Fruit fly (Drosophila melanogaster) whole organism, embryonic: Measurements from ENCODE around the gene Gem2.

Experiments
- ATbp ChIP-seq: fragments of 200-800 bp; sonication (Bioruptor generic); optimal IDR thresholded peaks from 2 replicates; lab custom pipeline; 2017; ENCODE audit warnings: missing biosample characterization, mild to moderate bottlenecking, missing genetic modification characterization, missing genetic modification reagents
- Awh ChIP-seq: fragments of 200-800 bp; sonication (Bioruptor generic); IDR thresholded peaks from 2 replicates; pipeline ENCODE4, ENCODE4 v1.3.6; 2022; ENCODE audit warnings: missing biosample characterization, missing genetic modification characterization
- B-H1 ChIP-seq: fragments of 200-800 bp; sonication (Bioruptor generic); IDR thresholded peaks from 3 replicates; pipeline ENCODE4 v1.3.6; 2022; ENCODE audit warnings: missing biosample characterization, missing genetic modification characterization
- Bgb ChIP-seq: fragments of 200-800 bp; sonication (Bioruptor generic); IDR thresholded peaks from 2 replicates; pipeline ENCODE4 v1.3.6; 2022; ENCODE audit warnings: missing biosample characterization, missing genetic modification characterization; ENCODE audit not compliant: partially characterized antibody
- CG1024 ChIP-seq: fragments of 200-800 bp; sonication (Bioruptor generic); IDR thresholded peaks from 2 replicates; pipeline ENCODE4 v1.3.6; 2022; ENCODE audit warnings: missing biosample characterization, missing genetic modification characterization
- CG10959 ChIP-seq: fragments of 200-800 bp; sonication (Bioruptor generic); IDR thresholded peaks from 2 replicates; pipeline ENCODE4 v1.3.6; 2022; ENCODE audit warnings: missing biosample characterization, missing genetic modification characterization
- CG11398 ChIP-seq: fragments of 200-800 bp; sonication (Bioruptor generic); optimal IDR thresholded peaks from 2 replicates; lab custom pipeline; 2016; ENCODE audit warnings: missing biosample characterization, missing genetic modification characterization
- CG11456 ChIP-seq: fragments of 200-800 bp; sonication (Bioruptor generic); IDR thresholded peaks from 3 replicates; pipeline ENCODE4 v1.3.6; 2022; ENCODE audit warnings: missing biosample characterization, missing genetic modification characterization
- CG11504 ChIP-seq: fragments of 200-800 bp; sonication (Bioruptor generic); optimal IDR thresholded peaks from 3 replicates; lab custom pipeline; 2019; ENCODE audit warnings: missing biosample characterization, mild to moderate bottlenecking, missing genetic modification characterization, moderate library complexity
- CG12391 ChIP-seq: fragments of 200-800 bp; sonication (Bioruptor generic); optimal IDR thresholded peaks from 3 replicates; lab custom pipeline; 2018; ENCODE audit warnings: missing biosample characterization, mild to moderate bottlenecking, missing genetic modification characterization, moderate library complexity
- CG12942 ChIP-seq: fragments of 200-800 bp; sonication (Bioruptor generic); optimal IDR thresholded peaks from 3 replicates; lab custom pipeline; 2016; ENCODE audit warnings: missing biosample characterization, missing genetic modification characterization
- CG14710 ChIP-seq: fragments of 200-800 bp; sonication (Bioruptor generic); optimal IDR thresholded peaks from 3 replicates; lab custom pipeline; 2019; ENCODE audit warnings: missing biosample characterization, mild to moderate bottlenecking, missing genetic modification characterization, moderate library complexity
- CG14860 ChIP-seq: fragments of 200-800 bp; sonication (Bioruptor generic); IDR thresholded peaks from 3 replicates; pipeline ENCODE4 v1.3.6; 2022; ENCODE audit warnings: missing biosample characterization, missing genetic modification characterization; ENCODE audit not compliant: partially characterized antibody
- CG2199 ChIP-seq: fragments of 200-800 bp; sonication (Bioruptor generic); IDR thresholded peaks from 3 replicates; pipeline ENCODE4 v1.3.6; 2022; ENCODE audit warnings: missing biosample characterization, missing genetic modification characterization
- CG32532 ChIP-seq: fragments of 200-800 bp; sonication (Bioruptor generic); IDR thresholded peaks from 2 replicates; pipeline ENCODE4 v1.3.6; 2022; ENCODE audit warnings: missing biosample characterization, missing genetic modification characterization
- CG34376 ChIP-seq: fragments of 200-800 bp; sonication (Bioruptor generic); optimal IDR thresholded peaks from 2 replicates; lab custom pipeline; 2018; ENCODE audit warnings: missing biosample characterization, mild to moderate bottlenecking, missing genetic modification characterization
- CG4282 ChIP-seq: fragments of 200-800 bp; sonication (Bioruptor generic); optimal IDR thresholded peaks from 2 replicates; lab custom pipeline; 2016; ENCODE audit warnings: missing biosample characterization, missing genetic modification characterization
- CG4404 ChIP-seq: fragments of 200-800 bp; sonication (Bioruptor generic); IDR thresholded peaks from 2 replicates; pipeline ENCODE4 v1.3.6; 2022; ENCODE audit warnings: missing biosample characterization, missing genetic modification characterization
- CG6683 ChIP-seq: fragments of 200-800 bp; sonication (Bioruptor generic); optimal IDR thresholded peaks from 2 replicates; lab custom pipeline; 2017; ENCODE audit warnings: missing biosample characterization, mild to moderate bottlenecking, missing genetic modification characterization, missing genetic modification reagents
- CG6765 ChIP-seq: fragments of 200-800 bp; sonication (Bioruptor generic); optimal IDR thresholded peaks from 3 replicates; lab custom pipeline; 2017; ENCODE audit warnings: missing biosample characterization, mild to moderate bottlenecking, missing genetic modification characterization
- CG8290 ChIP-seq, 3 experiments: fragments of 200-800 bp; sonication (Bioruptor generic); optimal IDR thresholded peaks; 2 replicates each; lab custom pipeline; 2016 to 2019; ENCODE audit warnings: missing biosample characterization in 3 of 3, missing genetic modification characterization in 3 of 3, mild to moderate bottlenecking in 2 of 3, moderate library complexity in 1 of 3
- CG8924 ChIP-seq: fragments of 200-800 bp; optimal IDR thresholded peaks from 3 replicates; lab custom pipeline; 2019; ENCODE audit warnings: missing biosample characterization, mild to moderate bottlenecking, missing genetic modification characterization, moderate library complexity
- Dfd ChIP-seq, 2 experiments: fragments of >200 bp; optimal IDR thresholded peaks; 2 replicates each; lab custom pipeline; 2017; ENCODE audit warnings: missing biosample characterization in 2 of 2, missing genetic modification characterization in 2 of 2
- E2f1 ChIP-seq: fragments of 200-800 bp; sonication (Bioruptor generic); IDR thresholded peaks from 2 replicates; pipeline ENCODE4 v1.3.6; 2022; ENCODE audit warnings: missing biosample characterization, missing genetic modification characterization
- E2f2 ChIP-seq: fragments of 200-800 bp; sonication (Bioruptor generic); IDR thresholded peaks from 2 replicates; pipeline ENCODE4 v1.3.6; 2022; ENCODE audit warnings: missing biosample characterization, missing genetic modification characterization
- Gsc ChIP-seq: fragments of 200-800 bp; sonication (Bioruptor generic); IDR thresholded peaks from 2 replicates; pipeline ENCODE4 v1.3.6; 2022; ENCODE audit warnings: missing biosample characterization, missing genetic modification characterization
- Gug ChIP-seq: fragments of 200-800 bp; sonication (Bioruptor generic); IDR thresholded peaks from 4 replicates; pipeline ENCODE4 v1.3.6; 2022; ENCODE audit warnings: missing biosample characterization, missing genetic modification characterization
- HLH3B ChIP-seq: fragments of 200-800 bp; sonication (Bioruptor generic); IDR thresholded peaks from 2 replicates; pipeline ENCODE4 v1.3.6; 2022; ENCODE audit warnings: missing biosample characterization, missing genetic modification characterization
- Hey ChIP-seq: fragments of 200-800 bp; sonication (Bioruptor generic); optimal IDR thresholded peaks from 3 replicates; lab custom pipeline; 2018; ENCODE audit warnings: missing biosample characterization, mild to moderate bottlenecking, missing genetic modification characterization
- HmgZ ChIP-seq: fragments of 200-800 bp; sonication (Bioruptor generic); optimal IDR thresholded peaks from 2 replicates; lab custom pipeline; 2018; ENCODE audit warnings: missing biosample characterization, mild to moderate bottlenecking, missing genetic modification characterization
- PHDP ChIP-seq: fragments of 200-800 bp; sonication (Bioruptor generic); optimal IDR thresholded peaks from 3 replicates; lab custom pipeline; 2018; ENCODE audit warnings: missing biosample characterization, mild to moderate bottlenecking, missing genetic modification characterization, moderate library complexity
- Xrp1 ChIP-seq: fragments of 200-800 bp; sonication (Bioruptor generic); IDR thresholded peaks from 2 replicates; pipeline ENCODE4 v1.3.6; 2022; ENCODE audit warnings: missing biosample characterization, missing genetic modification characterization
- abd-A ChIP-seq: fragments of 200-800 bp; sonication (Bioruptor generic); optimal IDR thresholded peaks from 3 replicates; lab custom pipeline; 2019; ENCODE audit warnings: missing biosample characterization, mild to moderate bottlenecking, missing genetic modification characterization, moderate library complexity
- bab2 ChIP-seq: fragments of 200-800 bp; sonication (Bioruptor generic); optimal IDR thresholded peaks from 2 replicates; lab custom pipeline; 2016; ENCODE audit warnings: missing biosample characterization, missing genetic modification characterization
- dati ChIP-seq: fragments of 200-800 bp; sonication (Bioruptor generic); IDR thresholded peaks from 2 replicates; pipeline ENCODE4 v1.3.6; 2022; ENCODE audit warnings: missing biosample characterization, missing genetic modification characterization
- dpn ChIP-seq, 2 experiments: fragments of 200-800 bp; sonication (Bioruptor generic); optimal IDR thresholded peaks; 3 replicates each; lab custom pipeline; 2016; ENCODE audit warnings: missing biosample characterization in 2 of 2, missing genetic modification characterization in 2 of 2
- fu2 ChIP-seq: fragments of 200-800 bp; sonication (Bioruptor generic); optimal IDR thresholded peaks from 2 replicates; lab custom pipeline; 2016; ENCODE audit warnings: missing biosample characterization, missing genetic modification characterization
- gcm2 ChIP-seq: fragments of 200-800 bp; sonication (Bioruptor generic); optimal IDR thresholded peaks from 2 replicates; lab custom pipeline; 2016; ENCODE audit warnings: missing biosample characterization, missing genetic modification characterization
- kni ChIP-seq: fragments of 200-800 bp; sonication (Bioruptor generic); optimal IDR thresholded peaks from 3 replicates; lab custom pipeline; 2017; ENCODE audit warnings: mild to moderate bottlenecking, missing biosample characterization, missing genetic modification reagents, missing genetic modification characterization
- p53 ChIP-seq: fragments of 200-800 bp; sonication (Bioruptor generic); optimal IDR thresholded peaks from 2 replicates; lab custom pipeline; 2016; ENCODE audit warnings: missing biosample characterization, missing genetic modification characterization
- sc ChIP-seq, 3 experiments: fragments of >200 bp in 2 of 3; fragments of 200-800 bp in 1 of 3; sonication (Bioruptor generic) in 1 of 3; optimal IDR thresholded peaks; 2 replicates in 2 of 3; 3 replicates in 1 of 3; lab custom pipeline; 2017; ENCODE audit warnings: mild to moderate bottlenecking in 1 of 3, missing biosample characterization in 1 of 3, missing genetic modification characterization in 1 of 3, missing genetic modification reagents in 1 of 3
- sens ChIP-seq: fragments of 200-800 bp; sonication (Bioruptor generic); peaks from one replicate; lab custom pipeline; 2016; ENCODE audit warnings: missing biosample characterization, missing genetic modification characterization
- sna ChIP-seq: fragments of 200-800 bp; sonication (Bioruptor generic); IDR thresholded peaks from 2 replicates; pipeline ENCODE4 v1.3.6; 2022; ENCODE audit warnings: missing biosample characterization, missing genetic modification characterization; ENCODE audit not compliant: partially characterized antibody
- sob ChIP-seq: fragments of 200-800 bp; sonication (Bioruptor generic); IDR thresholded peaks from 2 replicates; pipeline ENCODE4 v1.3.6; 2022; ENCODE audit warnings: missing biosample characterization, missing genetic modification characterization
- tll ChIP-seq, 2 experiments: fragments of 200-800 bp in 1 of 2; fragments of >200 bp in 1 of 2; sonication (Bioruptor generic) in 1 of 2; optimal IDR thresholded peaks; 2 replicates each; lab custom pipeline; 2017 to 2019; ENCODE audit warnings: missing biosample characterization in 2 of 2, missing genetic modification characterization in 2 of 2, mild to moderate bottlenecking in 1 of 2, moderate library complexity in 1 of 2
- vvl ChIP-seq: fragments of 200-800 bp; sonication (Bioruptor generic); IDR thresholded peaks from 2 replicates; pipeline ENCODE4 v1.3.6; 2022; ENCODE audit warnings: missing biosample characterization, missing genetic modification characterization
- zfh1 ChIP-seq: fragments of 200-800 bp; sonication (Bioruptor generic); IDR thresholded peaks from 3 replicates; pipeline ENCODE4 v1.3.6; 2022; ENCODE audit warnings: missing biosample characterization, missing genetic modification characterization

Gem2 gene

DNA sequence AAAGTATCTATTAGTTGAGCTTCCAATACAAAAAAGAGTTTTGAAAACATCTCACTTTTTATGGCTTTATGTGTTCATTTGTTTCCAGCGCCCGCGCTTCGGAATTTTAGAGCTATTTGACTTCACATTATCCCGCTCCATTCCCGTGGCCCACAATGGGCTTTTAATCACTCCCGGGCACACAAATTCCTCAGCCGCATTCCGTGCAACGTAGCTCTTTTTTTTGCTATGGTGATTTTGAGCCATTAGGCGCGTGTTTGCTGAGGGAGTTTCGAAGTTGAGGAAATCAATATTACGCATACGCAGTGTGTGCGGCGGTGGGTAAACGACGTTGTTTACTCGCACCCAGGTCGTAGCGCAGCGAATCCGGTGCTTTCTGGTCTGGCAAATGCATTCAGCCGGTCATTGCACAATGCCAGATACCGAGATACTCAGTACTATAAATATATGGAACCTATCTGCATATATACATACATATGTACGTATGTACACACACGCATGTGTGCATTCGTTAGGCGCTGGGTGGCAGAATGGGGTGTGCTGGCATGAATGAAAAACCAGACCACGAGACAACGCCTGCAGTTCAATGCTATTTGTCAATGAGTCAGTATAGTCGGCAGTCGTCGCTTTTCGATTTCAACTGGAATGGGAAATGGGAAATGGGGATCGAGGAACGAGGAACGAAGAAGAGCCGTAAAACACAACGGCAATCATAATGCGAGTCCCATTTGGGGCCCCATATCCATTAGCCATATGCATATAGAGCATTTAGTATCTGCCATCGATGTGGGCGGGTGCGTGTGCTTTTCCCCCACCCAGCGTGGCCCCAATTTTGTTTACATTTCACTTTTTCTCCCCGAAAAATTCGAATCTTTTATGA lies 26.9 kb downstream of the Gem2 start (continued):
- no peak for TF ChIP-seq E2f1 (GFP tag; lab: Robert Waterston, UW)
- TF ChIP-seq ATbp: peak; percentile 88
- no peak for TF ChIP-seq fu2
- 0 out of 2 replicates have a peak, but pooled peaks have one; percentile 18 for TF ChIP-seq sna (GFP tag; lab: Robert Waterston, UW)
- no peak for TF ChIP-seq CG12391 (tag; lab: Kevin White, UChicago)
- no peak for TF ChIP-seq CG34376 (GFP tag; lab: Kevin White, UChicago)
- TF ChIP-seq CG8924 (tag; lab: Kevin White, UChicago): no peak
- no peak for TF ChIP-seq CG6765 (GFP tag; lab: Kevin White, UChicago)
- 0 out of 3 replicates have a peak, but pooled peaks have one; percentile 31 for TF ChIP-seq CG11456 (GFP tag; lab: Robert Waterston, UW)
- TF ChIP-seq Bgb (GFP tag; lab: Robert Waterston, UW): 0 out of 2 replicates have a peak, but pooled peaks have one; percentile 8
- TF ChIP-seq abd-A (tag; lab: Kevin White, UChicago): peak; percentile 42
- TF ChIP-seq kni (GFP tag; lab: Kevin White, UChicago): peak; percentile 76
- 0 out of 2 replicates have a peak, but pooled peaks have one; percentile 7 for TF ChIP-seq E2f2 (GFP tag; lab: Robert Waterston, UW)
- no peak for TF ChIP-seq PHDP (tag; lab: Kevin White, UChicago)
- 0 out of 3 replicates have a peak, but pooled peaks have one; percentile 32 for TF ChIP-seq zfh1 (GFP tag; lab: Robert Waterston, UW)
- TF ChIP-seq Hey (tag; lab: Kevin White, UChicago): peak; percentile 3
- TF ChIP-seq dati: no peak
- no peak for TF ChIP-seq bab2 (GFP tag; lab: Kevin White, UChicago)
- peak; percentile 6 for TF ChIP-seq CG11504 (tag; lab: Kevin White, UChicago)
- no peak for TF ChIP-seq Xrp1 (GFP tag; lab: Robert Waterston, UW)
- TF ChIP-seq CG14710 (tag; lab: Kevin White, UChicago): no peak
- no peak for TF ChIP-seq CG8290 (GFP tag; optimal IDR thresholded peaks at IDR 0.05; lab: Kevin White, UChicago)
- peak in 1 of 2 experiments; percentile 18 for TF ChIP-seq CG8290 (tag; optimal IDR thresholded peaks at IDR 0.05; lab: Kevin White, UChicago)
- TF ChIP-seq tll (GFP tag; optimal IDR thresholded peaks at IDR 0.05; lab: Kevin White, UChicago): no peak
- TF ChIP-seq Awh (GFP tag; lab: Robert Waterston, UW): peak; percentile 71; the same call in 1 of the 2 replicates
- peak; percentile 8 for TF ChIP-seq CG6683
- peak; percentile 10; the same call in 1 of the 2 replicates for TF ChIP-seq vvl (GFP tag; lab: Robert Waterston, UW)
- no peak for TF ChIP-seq Dfd (GFP tag; optimal IDR thresholded peaks at IDR 0.05; lab: Kevin White, UChicago)
- TF ChIP-seq CG12942 (GFP tag; lab: Kevin White, UChicago): no peak
- TF ChIP-seq sens (GFP tag; lab: Kevin White, UChicago): peak; percentile 61
- TF ChIP-seq B-H1: no peak
- no peak for TF ChIP-seq p53 (GFP tag; lab: Kevin White, UChicago)
- no peak for TF ChIP-seq HmgZ
- TF ChIP-seq Gsc (GFP tag; lab: Robert Waterston, UW): no peak
- no peak for TF ChIP-seq CG14860
- no peak for TF ChIP-seq CG32532
- TF ChIP-seq CG1024 (GFP tag; lab: Robert Waterston, UW): 0 out of 2 replicates have a peak, but pooled peaks have one; percentile 23
- no peak for TF ChIP-seq sob
- no peak for TF ChIP-seq gcm2 (GFP tag; lab: Kevin White, UChicago)
- TF ChIP-seq dpn (GFP tag; optimal IDR thresholded peaks at IDR 0.05; lab: Kevin White, UChicago): peak in 1 of 2 experiments; percentile 3
- TF ChIP-seq CG4404 (GFP tag; lab: Robert Waterston, UW): no peak
- no peak for TF ChIP-seq sc (optimal IDR thresholded peaks at IDR 0.05; lab: Kevin White, UChicago)
- TF ChIP-seq sc (GFP tag; optimal IDR thresholded peaks at IDR 0.05; lab: Kevin White, UChicago): peak; percentile 1
- peak; percentile 37; the same call in 1 of the 3 replicates for TF ChIP-seq CG2199 (GFP tag; lab: Robert Waterston, UW)
- no peak for TF ChIP-seq Gug (GFP tag; lab: Robert Waterston, UW)
- peak; percentile 11 for TF ChIP-seq CG11398
- no peak for TF ChIP-seq CG4282
- peak; percentile 59; the same call in 1 of the 2 replicates for TF ChIP-seq HLH3B (GFP tag; lab: Robert Waterston, UW)
- no peak for TF ChIP-seq CG10959 (GFP tag; lab: Robert Waterston, UW)
